Worm (Caenorhabditis elegans) whole organism, young adult: Measurements from ENCODE around the gene Y46E12A.5.

Source experiments
- B0019.2 ChIP-seq: fragments of 200-800 bp; sonication (Bioruptor generic); conservative IDR thresholded peaks from 2 replicates; pipeline ENCODE4 v1.3.6; 2022; ENCODE audit warnings: missing genetic modification reagents, missing genetic modification characterization, missing compliant biosample characterization
- D2030.7 ChIP-seq: fragments of 200-800 bp; sonication (Bioruptor generic); IDR thresholded peaks from 2 replicates; pipeline ENCODE4 v1.3.6; 2022; ENCODE audit warnings: missing genetic modification reagents, missing genetic modification characterization, missing compliant biosample characterization
- F57A8.1 ChIP-seq: fragments of 200-800 bp; sonication (Bioruptor generic); optimal IDR thresholded peaks from 2 replicates; lab custom pipeline; 2018; ENCODE audit warnings: mild to moderate bottlenecking, missing genetic modification characterization, moderate library complexity, missing compliant biosample characterization
- K11D2.4 ChIP-seq: fragments of 200-800 bp; sonication (Bioruptor generic); IDR thresholded peaks from 2 replicates; pipeline ENCODE4 v1.3.6; 2022; ENCODE audit warnings: missing genetic modification reagents, missing genetic modification characterization, missing compliant biosample characterization
- K12H6.12 ChIP-seq: fragments of 200-800 bp; sonication (Bioruptor generic); optimal IDR thresholded peaks from 2 replicates; lab custom pipeline; 2018; ENCODE audit warnings: mild to moderate bottlenecking, missing genetic modification characterization, missing compliant biosample characterization
- T07F8.4 ChIP-seq: sonication (generic microtip); optimal IDR thresholded peaks from 2 replicates; lab custom pipeline; 2016; ENCODE audit warnings: mild to moderate bottlenecking, missing genetic modification characterization, moderate library complexity, missing compliant biosample characterization
- Y53F4B.3 ChIP-seq: fragments of 200-800 bp; sonication (Bioruptor generic); IDR thresholded peaks from 2 replicates; pipeline ENCODE4 v1.3.6; 2022; ENCODE audit warnings: missing genetic modification reagents, missing genetic modification characterization, missing compliant biosample characterization
- Y56A3A.18 ChIP-seq: fragments of 200-800 bp; sonication (Bioruptor generic); IDR thresholded peaks from 2 replicates; pipeline ENCODE4 v1.3.6; 2022; ENCODE audit warnings: missing genetic modification reagents, missing genetic modification characterization, missing compliant biosample characterization
- aptf-2 ChIP-seq: fragments of 200-800 bp; sonication (Bioruptor generic); conservative IDR thresholded peaks from 2 replicates; pipeline ENCODE4 v1.3.6; 2022; ENCODE audit warnings: missing genetic modification reagents, missing genetic modification characterization, missing compliant biosample characterization
- atf-7 ChIP-seq: sonication (generic microtip); optimal IDR thresholded peaks from 2 replicates; lab custom pipeline; 2017; ENCODE audit warnings: mild to moderate bottlenecking, missing genetic modification characterization, missing compliant biosample characterization
- athp-1 ChIP-seq: sonication (generic microtip); optimal IDR thresholded peaks from 2 replicates; lab custom pipeline; 2017; ENCODE audit warnings: mild to moderate bottlenecking, missing genetic modification characterization, missing compliant biosample characterization
- attf-3 ChIP-seq: fragments of 200-800 bp; sonication (Bioruptor generic); conservative IDR thresholded peaks from 2 replicates; pipeline ENCODE4 v1.3.6; 2022; ENCODE audit warnings: missing genetic modification reagents, missing genetic modification characterization, missing compliant biosample characterization
- ccch-3 ChIP-seq: fragments of 200-800 bp; sonication (Bioruptor generic); optimal IDR thresholded peaks from 2 replicates; lab custom pipeline; 2018; ENCODE audit warnings: mild to moderate bottlenecking, missing genetic modification characterization, missing compliant biosample characterization
- cebp-1 ChIP-seq, 2 experiments: fragments of 200-800 bp in 1 of 2; sonication (Bioruptor generic) in 1 of 2; sonication (generic microtip) in 1 of 2; IDR thresholded peaks in 1 of 2; optimal IDR thresholded peaks in 1 of 2; 2 replicates each; pipeline versions ENCODE4 v1.3.6 to Lab custom; 2017 to 2022; ENCODE audit warnings: missing compliant biosample characterization in 2 of 2, missing genetic modification characterization in 2 of 2, mild to moderate bottlenecking in 1 of 2, missing genetic modification reagents in 1 of 2, moderate library complexity in 1 of 2
- ceh-100 ChIP-seq: fragments of 200-800 bp; sonication (Bioruptor generic); IDR thresholded peaks from 2 replicates; pipeline ENCODE4 v1.3.6; 2022; ENCODE audit warnings: missing genetic modification reagents, missing genetic modification characterization, missing compliant biosample characterization
- ceh-79 ChIP-seq: sonication (generic microtip); optimal IDR thresholded peaks from 2 replicates; lab custom pipeline; 2017; ENCODE audit warnings: mild to moderate bottlenecking, missing genetic modification characterization, missing compliant biosample characterization
- chd-7 ChIP-seq: sonication (generic microtip); optimal IDR thresholded peaks from 2 replicates; lab custom pipeline; 2016; ENCODE audit warnings: mild to moderate bottlenecking, missing genetic modification characterization, moderate library complexity, missing compliant biosample characterization
- die-1 ChIP-seq: sonication (generic microtip); optimal IDR thresholded peaks from 2 replicates; lab custom pipeline; 2016; ENCODE audit warnings: missing genotype, mild to moderate bottlenecking, missing genetic modification characterization, missing compliant biosample characterization
- dox-1 ChIP-seq: fragments of 200-800 bp; sonication (Bioruptor generic); IDR thresholded peaks from 2 replicates; pipeline ENCODE4 v1.3.6; 2022; ENCODE audit warnings: missing genetic modification reagents, missing genetic modification characterization, missing compliant biosample characterization
- dpff-1 ChIP-seq: sonication (generic microtip); optimal IDR thresholded peaks from 2 replicates; lab custom pipeline; 2017; ENCODE audit warnings: mild to moderate bottlenecking, missing genetic modification characterization, missing compliant biosample characterization
- dpl-1 ChIP-seq: fragments of 150-350 bp; optimal IDR thresholded peaks from 2 replicates; lab custom pipeline; 2014; ENCODE audit warnings: missing biosample characterization, missing genetic modification reagents, missing genetic modification characterization
- efl-1 ChIP-seq: fragments of 150-350 bp; optimal IDR thresholded peaks from 2 replicates; lab custom pipeline; 2014; ENCODE audit warnings: missing biosample characterization, missing genetic modification reagents, missing genetic modification characterization
- egl-18 ChIP-seq: fragments of 200-800 bp; sonication (Bioruptor generic); IDR thresholded peaks from 2 replicates; pipeline ENCODE4 v1.3.6; 2022; ENCODE audit warnings: missing genetic modification reagents, missing genetic modification characterization, missing compliant biosample characterization
- ekl-4 ChIP-seq: fragments of 200-800 bp; sonication (Bioruptor generic); IDR thresholded peaks from 2 replicates; pipeline ENCODE4 v1.3.6; 2022; ENCODE audit warnings: missing genetic modification reagents, missing genetic modification characterization, missing compliant biosample characterization
- hlh-12 ChIP-seq: sonication (generic microtip); optimal IDR thresholded peaks from 2 replicates; lab custom pipeline; 2016; ENCODE audit warnings: missing genetic modification characterization, missing compliant biosample characterization
- hmg-1.2 ChIP-seq: fragments of 200-800 bp; sonication (Bioruptor generic); IDR thresholded peaks from 2 replicates; pipeline ENCODE4 v1.3.6; 2022; ENCODE audit warnings: missing genetic modification reagents, missing genetic modification characterization, missing compliant biosample characterization
- hmg-20 ChIP-seq: fragments of 200-800 bp; sonication (Bioruptor generic); IDR thresholded peaks from 2 replicates; pipeline ENCODE4 v1.3.6; 2022; ENCODE audit warnings: missing genetic modification reagents, missing genetic modification characterization, missing compliant biosample characterization
- hrde-1 ChIP-seq: sonication (generic microtip); optimal IDR thresholded peaks from 2 replicates; lab custom pipeline; 2016; ENCODE audit warnings: missing genetic modification characterization, mild to moderate bottlenecking, missing compliant biosample characterization, moderate library complexity, missing genotype, missing genetic modification reagents, borderline replicate concordance
- hsf-1 ChIP-seq: fragments of 200-800 bp; sonication (Bioruptor generic); IDR thresholded peaks from 2 replicates; pipeline ENCODE4 v1.3.6; 2022; ENCODE audit warnings: missing genetic modification reagents, missing genetic modification characterization, missing compliant biosample characterization
- lin-26 ChIP-seq: fragments of 200-800 bp; sonication (Bioruptor generic); IDR thresholded peaks from 2 replicates; pipeline ENCODE4 v1.3.6; 2022; ENCODE audit warnings: missing genetic modification reagents, missing genetic modification characterization, missing compliant biosample characterization
- lin-54 ChIP-seq: fragments of 200-800 bp; sonication (Bioruptor generic); optimal IDR thresholded peaks from 2 replicates; lab custom pipeline; 2018; ENCODE audit warnings: mild to moderate bottlenecking, missing genetic modification characterization, missing compliant biosample characterization
- lsl-1 ChIP-seq: fragments of 200-800 bp; sonication (Bioruptor generic); optimal IDR thresholded peaks from 2 replicates; lab custom pipeline; 2018; ENCODE audit warnings: mild to moderate bottlenecking, missing genetic modification characterization, moderate library complexity, missing compliant biosample characterization
- lsy-27 ChIP-seq: sonication (generic microtip); optimal IDR thresholded peaks from 2 replicates; lab custom pipeline; 2017; ENCODE audit warnings: missing genetic modification characterization, mild to moderate bottlenecking, missing compliant biosample characterization, antibody characterized with exemption, missing genotype, borderline replicate concordance; ENCODE audit not compliant: insufficient read depth
- madf-3 ChIP-seq: fragments of 200-800 bp; sonication (Bioruptor generic); IDR thresholded peaks from 2 replicates; pipeline ENCODE4 v1.3.6; 2022; ENCODE audit warnings: missing genetic modification reagents, missing genetic modification characterization, missing compliant biosample characterization
- mcd-1 ChIP-seq: fragments of 200-800 bp; sonication (Bioruptor generic); IDR thresholded peaks from 2 replicates; pipeline ENCODE4 v1.3.6; 2022; ENCODE audit warnings: missing genetic modification reagents, missing genetic modification characterization, missing compliant biosample characterization
- mes-4 ChIP-seq: sonication (generic microtip); optimal IDR thresholded peaks from 2 replicates; lab custom pipeline; 2016; ENCODE audit warnings: missing genotype, missing genetic modification characterization, missing compliant biosample characterization
- nfyb-1 ChIP-seq: fragments of 200-800 bp; sonication (Bioruptor generic); IDR thresholded peaks from 2 replicates; pipeline ENCODE4 v1.3.6; 2022; ENCODE audit warnings: missing genetic modification reagents, missing genetic modification characterization, missing compliant biosample characterization
- nhr-27 ChIP-seq: fragments of 200-800 bp; sonication (Bioruptor generic); optimal IDR thresholded peaks from 2 replicates; lab custom pipeline; 2018; ENCODE audit warnings: mild to moderate bottlenecking, missing genetic modification characterization, moderate library complexity, missing compliant biosample characterization
- nhr-90 ChIP-seq: sonication (generic microtip); optimal IDR thresholded peaks from 2 replicates; lab custom pipeline; 2016; ENCODE audit warnings: missing genotype, mild to moderate bottlenecking, missing genetic modification characterization, missing compliant biosample characterization
- rec-8 ChIP-seq, 2 experiments: sonication (generic microtip); optimal IDR thresholded peaks; 2 replicates each; lab custom pipeline; 2016; ENCODE audit warnings: mild to moderate bottlenecking in 2 of 2, missing genetic modification characterization in 2 of 2, missing genetic modification reagents in 2 of 2, missing genotype in 2 of 2, missing biosample characterization in 1 of 2, missing compliant biosample characterization in 1 of 2, moderate library complexity in 1 of 2
- snpc-1.1 ChIP-seq: sonication (generic microtip); optimal IDR thresholded peaks from 2 replicates; lab custom pipeline; 2017; ENCODE audit warnings: missing genetic modification characterization, mild to moderate bottlenecking, missing compliant biosample characterization, antibody characterized with exemption, moderate library complexity, missing genotype, missing genetic modification reagents; ENCODE audit not compliant: insufficient read depth
- snpc-1.3 ChIP-seq: sonication (generic microtip); optimal IDR thresholded peaks from 2 replicates; lab custom pipeline; 2017; ENCODE audit warnings: missing genetic modification characterization, mild to moderate bottlenecking, missing compliant biosample characterization, antibody characterized with exemption, moderate library complexity, missing genotype, missing genetic modification reagents; ENCODE audit not compliant: insufficient read depth
- snpc-4 ChIP-seq, 5 experiments: fragments of 150-350 bp in 1 of 5; sonication (generic microtip) in 4 of 5; optimal IDR thresholded peaks; 2 replicates each; lab custom pipeline; 2014 to 2018; ENCODE audit warnings: missing genetic modification characterization in 5 of 5, missing biosample characterization in 3 of 5, antibody characterized with exemption in 2 of 5, mild to moderate bottlenecking in 2 of 5, missing compliant biosample characterization in 2 of 5, missing genotype in 2 of 5, moderate library complexity in 2 of 5, missing genetic modification reagents in 1 of 5
- somi-1 ChIP-seq: fragments of 200-800 bp; sonication (Bioruptor generic); optimal IDR thresholded peaks from 2 replicates; lab custom pipeline; 2018; ENCODE audit warnings: mild to moderate bottlenecking, missing genetic modification characterization, missing compliant biosample characterization
- tbp1 ChIP-seq: fragments of 200-800 bp; sonication (Bioruptor generic); optimal IDR thresholded peaks from 2 replicates; lab custom pipeline; 2018; ENCODE audit warnings: mild to moderate bottlenecking, missing genetic modification characterization, missing compliant biosample characterization
- zfh-2 ChIP-seq: fragments of 200-800 bp; sonication (Bioruptor generic); conservative IDR thresholded peaks from 2 replicates; pipeline ENCODE4 v1.3.6; 2022; ENCODE audit warnings: missing genetic modification reagents, missing genetic modification characterization, missing compliant biosample characterization

The Y46E12A.5 gene

ce11 chrIII:1743081-1743480, 15.0 kb downstream of the Y46E12A.5 start (continued):
- TF ChIP-seq die-1 (tag; lab: Kevin White, UChicago), result peak; percentile 54
- TF ChIP-seq T07F8.4 (tag; lab: Kevin White, UChicago), result no peak
- TF ChIP-seq aptf-2 (GFP tag; lab: Robert Waterston, UW), result no peak
- peak; percentile 49 for TF ChIP-seq snpc-1.3 (tag; lab: Kevin White, UChicago)
- TF ChIP-seq athp-1 (tag; lab: Kevin White, UChicago), result peak; percentile 22
- no peak for TF ChIP-seq cebp-1 (GFP tag; IDR thresholded peaks at IDR 0.05; lab: Robert Waterston, UW)
- peak; percentile 25 for TF ChIP-seq cebp-1 (tag; optimal IDR thresholded peaks at IDR 0.05; lab: Kevin White, UChicago)
- TF ChIP-seq ceh-79, result no peak
- no peak for TF ChIP-seq egl-18 (GFP tag; lab: Robert Waterston, UW)
- no peak for TF ChIP-seq somi-1 (GFP tag; lab: Kevin White, UChicago)
- peak; percentile 48 for TF ChIP-seq nhr-90 (tag; lab: Kevin White, UChicago)
- no peak for TF ChIP-seq madf-3 (GFP tag; lab: Robert Waterston, UW)
- TF ChIP-seq atf-7 (tag; lab: Kevin White, UChicago), result no peak
- TF ChIP-seq F57A8.1, result peak; percentile 20
- peak; percentile 86 for TF ChIP-seq tbp1 (GFP tag; lab: Kevin White, UChicago)
- no peak for TF ChIP-seq Y53F4B.3
- no peak for TF ChIP-seq hrde-1
- peak; percentile 31; the same call in 1 of the 2 replicates for TF ChIP-seq dox-1 (GFP tag; lab: Robert Waterston, UW)
- TF ChIP-seq hlh-12 (tag; lab: Kevin White, UChicago), result no peak
- peak; percentile 65; the same call in 1 of the 2 replicates for TF ChIP-seq lin-26
- TF ChIP-seq efl-1, result no peak
- TF ChIP-seq hmg-20 (GFP tag; lab: Robert Waterston, UW), result no peak
- TF ChIP-seq K12H6.12, result no peak
- TF ChIP-seq D2030.7, result peak; percentile 30; the same call in 1 of the 2 replicates
- TF ChIP-seq dpff-1 (tag; lab: Kevin White, UChicago), result no peak
- TF ChIP-seq hsf-1, result 0 out of 2 replicates have a peak, but pooled peaks have one; percentile 13
- TF ChIP-seq Y56A3A.18 (GFP tag; lab: Robert Waterston, UW), result no peak
- peak; percentile 17 for TF ChIP-seq lin-54 (GFP tag; lab: Kevin White, UChicago)
- TF ChIP-seq nfyb-1 (GFP tag; lab: Robert Waterston, UW), result no peak
- peak; percentile 16; the same call in 1 of the 2 replicates for TF ChIP-seq K11D2.4
- no peak for TF ChIP-seq dpl-1
- no peak for TF ChIP-seq attf-3 (GFP tag; lab: Robert Waterston, UW)
- TF ChIP-seq ekl-4 (GFP tag; lab: Robert Waterston, UW), result no peak
- TF ChIP-seq snpc-1.1 (tag; lab: Kevin White, UChicago), result no peak
- no peak for TF ChIP-seq snpc-4 (GFP tag; optimal IDR thresholded peaks at IDR 0.05; lab: Kevin White, UChicago)
- TF ChIP-seq snpc-4 (tag; optimal IDR thresholded peaks at IDR 0.05; lab: Kevin White, UChicago), result no peak
- TF ChIP-seq hmg-1.2 (GFP tag; lab: Robert Waterston, UW), result 0 out of 2 replicates have a peak, but pooled peaks have one; percentile 20
- peak; percentile 22 for TF ChIP-seq chd-7 (tag; lab: Kevin White, UChicago)
- no peak for TF ChIP-seq B0019.2 (GFP tag; lab: Robert Waterston, UW)
- peak; percentile 61 for TF ChIP-seq zfh-2 (GFP tag; lab: Robert Waterston, UW)
- TF ChIP-seq ccch-3 (GFP tag; lab: Kevin White, UChicago), result no peak
- no peak for TF ChIP-seq ceh-100 (GFP tag; lab: Robert Waterston, UW)
- no peak for TF ChIP-seq rec-8 (tag; optimal IDR thresholded peaks at IDR 0.05; lab: Kevin White, UChicago)
- no peak for TF ChIP-seq nhr-27 (tag; lab: Kevin White, UChicago)
- TF ChIP-seq lsl-1, result peak; percentile 39
- no peak for TF ChIP-seq lsy-27
- TF ChIP-seq mcd-1 (GFP tag; lab: Robert Waterston, UW), result peak; percentile 32; the same call in 1 of the 2 replicates
- no peak for TF ChIP-seq mes-4 (tag; lab: Kevin White, UChicago)
